Worm (Caenorhabditis elegans) whole organism, L2 larva: ENCODE results near the gene lst-2.

Source experiments
- R02D3.7 ChIP-seq: fragments of 150-350 bp; optimal IDR thresholded peaks from 2 replicates; lab custom pipeline; 2014; ENCODE audit warnings: missing biosample characterization, missing genetic modification characterization
- alr-1 ChIP-seq: fragments of 150-350 bp; optimal IDR thresholded peaks from 2 replicates; lab custom pipeline; 2014; ENCODE audit warnings: missing biosample characterization, missing genetic modification characterization
- aly-2 ChIP-seq: fragments of 150-350 bp; optimal IDR thresholded peaks from 2 replicates; lab custom pipeline; 2014; ENCODE audit warnings: missing biosample characterization, missing genetic modification characterization
- crh-2 ChIP-seq: sonication (generic microtip); optimal IDR thresholded peaks from 2 replicates; lab custom pipeline; 2017; ENCODE audit warnings: missing biosample characterization, missing genetic modification characterization
- nhr-11 ChIP-seq: fragments of 150-350 bp; optimal IDR thresholded peaks from 2 replicates; lab custom pipeline; 2014; ENCODE audit warnings: missing biosample characterization, missing genetic modification characterization
- nhr-129 ChIP-seq: fragments of 150-350 bp; optimal IDR thresholded peaks from 2 replicates; lab custom pipeline; 2014; ENCODE audit warnings: missing biosample characterization, missing genetic modification characterization
- unc-62 ChIP-seq: fragments of 150-350 bp; optimal IDR thresholded peaks from 2 replicates; lab custom pipeline; 2014; ENCODE audit warnings: missing biosample characterization, missing genetic modification reagents, missing genetic modification characterization

DNA sequence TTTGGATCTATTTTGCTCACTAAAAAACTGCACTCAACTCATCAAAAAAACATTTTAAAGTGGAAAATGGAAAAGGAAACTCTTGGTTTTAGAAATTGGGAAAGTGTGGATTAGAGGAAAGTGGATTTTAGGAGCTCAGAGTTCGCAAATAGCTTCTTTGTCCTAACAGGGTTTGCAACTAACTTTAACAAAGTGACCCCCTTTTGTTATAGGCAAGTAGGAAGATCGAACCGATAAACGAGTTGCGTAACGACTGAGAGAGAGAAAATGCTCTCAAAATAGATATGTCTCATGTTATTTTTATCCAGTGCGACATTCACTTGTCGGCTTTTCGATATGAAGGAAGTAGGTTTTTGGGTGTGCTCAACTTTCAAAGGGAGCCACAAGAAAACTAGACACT is 43.3 kb upstream of the lst-2 start:
- TF ChIP-seq unc-62 (GFP tag; lab: Kevin White, UChicago) = no peak
- no peak for TF ChIP-seq crh-2 (tag; lab: Kevin White, UChicago)
- TF ChIP-seq alr-1 (tag; lab: Kevin White, UChicago) = no peak
- no peak for TF ChIP-seq nhr-129 (tag; lab: Kevin White, UChicago)
- TF ChIP-seq R02D3.7 (tag; lab: Kevin White, UChicago) = no peak
- TF ChIP-seq aly-2 = no peak
- no peak for TF ChIP-seq nhr-11 (tag; lab: Kevin White, UChicago)
